Worm (Caenorhabditis elegans) whole organism, L2 larva: ENCODE measurements around the gene ule-4.

Experiments used
- R02D3.7 ChIP-seq: fragments of 150-350 bp; optimal IDR thresholded peaks from 2 replicates; lab custom pipeline; 2014; ENCODE audit warnings: missing biosample characterization, missing genetic modification characterization
- aly-2 ChIP-seq: fragments of 150-350 bp; optimal IDR thresholded peaks from 2 replicates; lab custom pipeline; 2014; ENCODE audit warnings: missing biosample characterization, missing genetic modification characterization
- ceh-82 ChIP-seq: fragments of 150-350 bp; optimal IDR thresholded peaks from 2 replicates; lab custom pipeline; 2014; ENCODE audit warnings: missing biosample characterization, missing genetic modification characterization
- lin-13 ChIP-seq: fragments of 150-350 bp; optimal IDR thresholded peaks from 2 replicates; lab custom pipeline; 2014; ENCODE audit warnings: missing biosample characterization, missing genetic modification reagents, missing genetic modification characterization
- nhr-237 ChIP-seq: fragments of 150-350 bp; optimal IDR thresholded peaks from 2 replicates; lab custom pipeline; 2014; ENCODE audit warnings: missing biosample characterization, missing genetic modification characterization
- sem-4 ChIP-seq: fragments of 150-350 bp; optimal IDR thresholded peaks from 2 replicates; lab custom pipeline; 2014; ENCODE audit warnings: missing biosample characterization, missing genetic modification reagents, missing genetic modification characterization
- unc-62 ChIP-seq: fragments of 150-350 bp; optimal IDR thresholded peaks from 2 replicates; lab custom pipeline; 2014; ENCODE audit warnings: missing biosample characterization, missing genetic modification reagents, missing genetic modification characterization
- ztf-4 ChIP-seq: fragments of 150-350 bp; optimal IDR thresholded peaks from 2 replicates; lab custom pipeline; 2014; ENCODE audit warnings: missing biosample characterization, missing genetic modification characterization

- no peak for TF ChIP-seq R02D3.7 (tag; lab: Kevin White, UChicago)
- no peak for TF ChIP-seq sem-4 (tag; lab: Kevin White, UChicago)
- no peak for TF ChIP-seq nhr-237
- no peak for TF ChIP-seq ceh-82 (tag; lab: Kevin White, UChicago)
- no peak for TF ChIP-seq lin-13 (GFP tag; lab: Kevin White, UChicago)
- TF ChIP-seq ztf-4 (tag; lab: Kevin White, UChicago): no peak
- no peak for TF ChIP-seq aly-2 (tag; lab: Kevin White, UChicago)
- no peak for TF ChIP-seq unc-62 (GFP tag; lab: Kevin White, UChicago)
Measured at ce11 chrIV:13649126-13649525, 1.7 kb upstream of the ule-4 start, which contains the start of gene C08F11.10.
